Fruit fly (Drosophila melanogaster): Measurements from ENCODE around the gene Gba1b.

Gene Gba1b

DNA sequence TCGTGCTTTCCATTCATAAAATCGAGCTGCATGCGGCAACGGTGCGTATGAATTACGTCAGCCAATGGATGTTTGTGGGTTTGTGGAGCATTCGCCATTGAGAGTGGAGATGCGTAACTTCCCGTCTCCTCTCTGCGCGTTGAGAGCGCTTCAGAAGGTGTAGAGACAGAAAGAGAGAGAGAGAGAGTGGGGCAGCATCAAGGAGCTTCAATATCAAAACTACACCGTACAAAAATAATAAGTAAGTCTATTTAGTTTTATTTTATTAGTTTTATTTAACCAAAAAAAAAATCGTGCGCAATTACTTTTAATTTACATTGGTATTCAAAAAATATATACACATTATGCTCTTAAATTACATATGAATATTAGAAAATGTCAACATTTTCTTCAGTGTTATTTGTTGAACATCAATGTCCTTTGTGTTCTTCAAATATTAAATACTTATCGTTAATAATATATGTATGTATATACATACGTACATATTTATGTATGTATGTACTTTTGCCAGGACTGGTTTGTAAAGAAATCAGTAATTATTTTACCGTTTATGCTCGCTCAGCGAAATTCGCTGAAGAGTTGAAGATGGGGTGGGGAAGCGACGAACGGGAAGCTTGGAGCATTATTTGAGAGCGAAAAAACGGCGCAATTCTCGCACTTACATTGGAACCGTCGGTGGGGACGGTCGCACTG lies 18.2 kb downstream of the Gba1b start, which contains the start of gene CG10365 (continued):
- TF ChIP-seq CG7987 (GFP tag; optimal IDR thresholded peaks at IDR 0.05) (no peak), Hmr (GFP tag; optimal IDR thresholded peaks at IDR 0.05) (peak; percentile 94), scrt (GFP tag; optimal IDR thresholded peaks at IDR 0.05) (peak; percentile 81), hth (optimal IDR thresholded peaks at IDR 0.05) (no peak), sqz (GFP tag; optimal IDR thresholded peaks at IDR 0.05) (peak; percentile 52), Ada2b (GFP tag; IDR thresholded peaks at IDR 0.05) (peak; percentile 88), CG42726 (GFP tag; IDR thresholded peaks at IDR 0.05; ENCODE audit: partially characterized antibody) (no peak), CG8944 (GFP tag; optimal IDR thresholded peaks at IDR 0.05) (no peak), grn (GFP tag; optimal IDR thresholded peaks at IDR 0.05) (no peak), dati (GFP tag; IDR thresholded peaks at IDR 0.05) (peak; percentile 38; the same call in 1 of the 2 replicates), jing (GFP tag; optimal IDR thresholded peaks at IDR 0.05) (no peak)

- TF ChIP-seq cwo (GFP tag; optimal IDR thresholded peaks at IDR 0.05) (peak; percentile 73), wek (GFP tag; optimal IDR thresholded peaks at IDR 0.05) (peak; percentile 83), tx (GFP tag; optimal IDR thresholded peaks at IDR 0.05) (no peak), insv (GFP tag; optimal IDR thresholded peaks at IDR 0.05) (peak in 1 of 2 experiments; percentile 32), CG14860 (GFP tag; IDR thresholded peaks at IDR 0.05; ENCODE audit: partially characterized antibody) (no peak), CG6689 (GFP tag; IDR thresholded peaks at IDR 0.05) (no peak), CG11723 (GFP tag; optimal IDR thresholded peaks at IDR 0.05) (peak; percentile 51), zen (tag; optimal IDR thresholded peaks at IDR 0.05) (no peak), Abd-B (GFP tag; optimal IDR thresholded peaks at IDR 0.05) (no peak), dan (GFP tag; IDR thresholded peaks at IDR 0.05) (no peak), CG1832 (GFP tag; optimal IDR thresholded peaks at IDR 0.05) (no peak), CG12942 (GFP tag; optimal IDR thresholded peaks at IDR 0.05) (no peak), CG10274 (GFP tag; optimal IDR thresholded peaks at IDR 0.05) (no peak), ranshi (GFP tag; IDR thresholded peaks at IDR 0.05) (peak; percentile 61; the same call in 1 of the 2 replicates), Optix (GFP tag; IDR thresholded peaks at IDR 0.05) (peak; percentile 42; the same call in 1 of the 3 replicates), aop (GFP tag; IDR thresholded peaks at IDR 0.05) (no peak), Dref (GFP tag; IDR thresholded peaks at IDR 0.05) (no peak), bowl (GFP tag; IDR thresholded peaks at IDR 0.05) (peak; percentile 49; the same call in 1 of the 2 replicates), CG17802 (tag; optimal IDR thresholded peaks at IDR 0.05) (no peak), tap (tag; optimal IDR thresholded peaks at IDR 0.05) (peak; percentile 76), CG11695 (GFP tag; IDR thresholded peaks at IDR 0.05) (peak; percentile 44; the same call in 1 of the 3 replicates), CG2129 (GFP tag; IDR thresholded peaks at IDR 0.05; ENCODE audit: partially characterized antibody) (no peak), CG8359 (GFP tag; optimal IDR thresholded peaks at IDR 0.05; ENCODE audit: borderline replicate concordance) (peak; percentile 52), sens-2 (GFP tag; IDR thresholded peaks at IDR 0.05) (no peak), pan (optimal IDR thresholded peaks at IDR 0.05) (no peak), pan (GFP tag; optimal IDR thresholded peaks at IDR 0.05 in 1 of 2, IDR thresholded peaks at IDR 0.05 in 1 of 2) (peak in 1 of 2 experiments; percentile 79), CG11247 (GFP tag; IDR thresholded peaks at IDR 0.05) (no peak), CG13775 (GFP tag; optimal IDR thresholded peaks at IDR 0.05) (no peak), CG3281 (GFP tag; optimal IDR thresholded peaks at IDR 0.05) (no peak), gfzf (GFP tag; optimal IDR thresholded peaks at IDR 0.05) (no peak), sim (GFP tag; IDR thresholded peaks at IDR 0.05) (peak; percentile 72), CG14014 (GFP tag; IDR thresholded peaks at IDR 0.05) (peak; percentile 40; the same call in 1 of the 2 replicates), CG15011 (GFP tag; optimal IDR thresholded peaks at IDR 0.05) (no peak), TFAM (GFP tag; optimal IDR thresholded peaks at IDR 0.05) (peak; percentile 13), so (GFP tag; IDR thresholded peaks at IDR 0.05) (peak; percentile 37; the same call in 1 of the 3 replicates), ftz-f1 (GFP tag; optimal IDR thresholded peaks at IDR 0.05) (no peak), sr (GFP tag; IDR thresholded peaks at IDR 0.05) (peak; percentile 83)
Observed at dm6 chr3R:23723381-23724034, 18.9 kb downstream of the Gba1b start.
